Worm (Caenorhabditis elegans) whole organism, L2 larva: ENCODE data around the gene coh-3.

Experiments
- R02D3.7 ChIP-seq: fragments of 150-350 bp; optimal IDR thresholded peaks from 2 replicates; lab custom pipeline; 2014; ENCODE audit warnings: missing biosample characterization, missing genetic modification characterization
- blmp-1 ChIP-seq: sonication (generic microtip); optimal IDR thresholded peaks from 2 replicates; lab custom pipeline; 2017; ENCODE audit warnings: missing genetic modification characterization, mild to moderate bottlenecking, missing compliant biosample characterization, antibody characterized with exemption, moderate library complexity; ENCODE audit not compliant: insufficient read depth
- fos-1 ChIP-seq: fragments of 150-350 bp; optimal IDR thresholded peaks from 2 replicates; lab custom pipeline; 2014; ENCODE audit warnings: missing biosample characterization, missing genetic modification characterization
- mdl-1 ChIP-seq, 2 experiments: fragments of 150-350 bp in 1 of 2; sonication (generic microtip) in 1 of 2; optimal IDR thresholded peaks; 2 replicates each; lab custom pipeline; 2017; ENCODE audit warnings: missing biosample characterization in 2 of 2, missing genetic modification characterization in 2 of 2
- nhr-11 ChIP-seq: fragments of 150-350 bp; optimal IDR thresholded peaks from 2 replicates; lab custom pipeline; 2014; ENCODE audit warnings: missing biosample characterization, missing genetic modification characterization

DNA sequence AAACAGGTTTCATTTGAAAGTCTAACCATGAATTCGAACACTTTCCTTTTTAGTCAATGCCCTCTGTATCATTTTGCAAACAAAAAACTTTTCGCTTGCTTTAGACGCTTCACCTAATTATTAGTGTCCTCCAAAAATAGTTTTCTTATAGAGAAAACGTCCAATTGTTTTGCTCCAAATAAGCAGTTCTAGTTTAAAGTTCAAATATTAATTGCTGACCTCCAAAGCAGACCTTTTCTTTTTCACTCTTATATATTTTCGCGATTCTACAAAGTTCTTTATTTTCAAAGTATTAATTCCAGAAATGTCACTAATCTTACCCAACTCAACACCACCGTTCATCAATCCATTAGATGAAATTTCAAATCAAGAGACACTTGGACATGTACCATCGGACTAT lies 48.4 kb upstream of the coh-3 start, which contains the start of gene gnrr-2:
- TF ChIP-seq nhr-11 (tag; lab: Kevin White, UChicago) (no peak), R02D3.7 (tag; lab: Kevin White, UChicago) (no peak), fos-1 (tag; lab: Kevin White, UChicago) (no peak), mdl-1 (tag; optimal IDR thresholded peaks at IDR 0.05; lab: Kevin White, UChicago) (no peak), blmp-1 (no peak)
